Worm (Caenorhabditis elegans): ENCODE measurements around the gene col-172.

ce11 chrX:6653173-6653572 is 19.4 kb upstream of the col-172 start:
- TF ChIP-seq klf-2 (GFP tag; conservative IDR thresholded peaks at IDR 0.05) (no peak), flt-1 (GFP tag; IDR thresholded peaks at IDR 0.05) (no peak), ref-1 (GFP tag; conservative IDR thresholded peaks at IDR 0.05) (no peak), ztf-29 (GFP tag; IDR thresholded peaks at IDR 0.05) (no peak), cog-1 (tag; optimal IDR thresholded peaks at IDR 0.05) (no peak), ztf-23 (GFP tag; IDR thresholded peaks at IDR 0.05) (no peak), tab-1 (GFP tag; IDR thresholded peaks at IDR 0.05) (no peak), T22C8.4 (GFP tag; IDR thresholded peaks at IDR 0.05) (no peak)
